Worm (Caenorhabditis elegans) whole organism, L2 larva: ENCODE measurements around the gene F41G3.10.

Experiments
- C34F6.9 ChIP-seq: fragments of 150-350 bp; optimal IDR thresholded peaks from 2 replicates; lab custom pipeline; 2014; ENCODE audit warnings: missing biosample characterization, missing genetic modification characterization
- aly-2 ChIP-seq: fragments of 150-350 bp; optimal IDR thresholded peaks from 2 replicates; lab custom pipeline; 2014; ENCODE audit warnings: missing biosample characterization, missing genetic modification characterization
- lin-13 ChIP-seq: fragments of 150-350 bp; optimal IDR thresholded peaks from 2 replicates; lab custom pipeline; 2014; ENCODE audit warnings: missing biosample characterization, missing genetic modification reagents, missing genetic modification characterization
- lin-39 ChIP-seq: fragments of 150-350 bp; optimal IDR thresholded peaks from 2 replicates; lab custom pipeline; 2014; ENCODE audit warnings: missing biosample characterization, missing genetic modification reagents, missing genetic modification characterization
- lsy-2 ChIP-seq, 2 experiments: fragments of 150-350 bp in 1 of 2; sonication (generic microtip) in 1 of 2; optimal IDR thresholded peaks; 2 replicates each; lab custom pipeline; 2014 to 2017; ENCODE audit warnings: missing biosample characterization in 2 of 2, missing genetic modification characterization in 2 of 2
- nhr-25 ChIP-seq: fragments of 150-350 bp; sonication (generic microtip); optimal IDR thresholded peaks from 3 replicates; lab custom pipeline; 2014; ENCODE audit warnings: missing biosample characterization, missing genetic modification characterization
- peb-1 ChIP-seq: fragments of 150-350 bp; optimal IDR thresholded peaks from 2 replicates; lab custom pipeline; 2014; ENCODE audit warnings: missing biosample characterization, missing genetic modification characterization
- sem-4 ChIP-seq: fragments of 150-350 bp; optimal IDR thresholded peaks from 2 replicates; lab custom pipeline; 2014; ENCODE audit warnings: missing biosample characterization, missing genetic modification reagents, missing genetic modification characterization
- skn-1 ChIP-seq: sonication (generic microtip); optimal IDR thresholded peaks from 2 replicates; lab custom pipeline; 2017; ENCODE audit warnings: missing biosample characterization, missing genetic modification characterization
- sma-3 ChIP-seq: sonication (generic microtip); optimal IDR thresholded peaks from 2 replicates; lab custom pipeline; 2016; ENCODE audit warnings: missing genetic modification reagents, missing genetic modification characterization, missing compliant biosample characterization
- snpc-4 ChIP-seq: fragments of 150-350 bp; optimal IDR thresholded peaks from 2 replicates; lab custom pipeline; 2014; ENCODE audit warnings: missing biosample characterization, missing genetic modification characterization
- unc-62 ChIP-seq: fragments of 150-350 bp; optimal IDR thresholded peaks from 2 replicates; lab custom pipeline; 2014; ENCODE audit warnings: missing biosample characterization, missing genetic modification reagents, missing genetic modification characterization
- zag-1 ChIP-seq: fragments of 150-350 bp; optimal IDR thresholded peaks from 2 replicates; lab custom pipeline; 2014; ENCODE audit warnings: missing biosample characterization, missing genetic modification characterization
- ztf-11 ChIP-seq: sonication (generic microtip); optimal IDR thresholded peaks from 2 replicates; lab custom pipeline; 2017; ENCODE audit warnings: missing biosample characterization, missing genetic modification characterization

DNA sequence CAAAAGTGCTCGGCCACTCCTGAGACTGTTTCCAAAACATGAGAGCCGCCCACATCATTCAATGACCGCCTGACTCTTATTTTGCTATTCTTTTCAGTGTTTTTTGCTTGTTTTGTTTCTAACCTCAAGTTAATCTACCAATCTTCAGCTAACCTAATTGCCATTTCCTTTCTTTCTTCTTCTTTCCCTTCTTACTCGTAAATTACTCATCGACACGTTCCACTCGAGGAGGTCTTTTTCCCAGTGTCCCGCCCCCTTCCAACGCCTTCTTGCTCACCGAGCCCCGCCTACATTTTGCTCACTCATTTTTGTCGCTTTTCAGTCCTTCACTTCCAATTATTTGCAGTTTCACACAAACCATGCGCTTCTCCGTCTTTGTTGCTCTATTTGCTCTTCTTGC, 15.4 kb upstream of the F41G3.10 start, which contains the start of gene nlp-50:
- TF ChIP-seq sma-3 (no peak), lin-39 (tag; lab: Kevin White, UChicago) (no peak), C34F6.9 (tag; lab: Kevin White, UChicago) (no peak), ztf-11 (tag; lab: Kevin White, UChicago) (no peak), nhr-25 (tag; lab: Kevin White, UChicago) (no peak), unc-62 (GFP tag; lab: Kevin White, UChicago) (no peak), skn-1 (tag; lab: Kevin White, UChicago) (no peak), zag-1 (tag; lab: Kevin White, UChicago) (no peak), lsy-2 (tag; optimal IDR thresholded peaks at IDR 0.05; lab: Kevin White, UChicago) (no peak), aly-2 (tag; lab: Kevin White, UChicago) (no peak), peb-1 (tag; lab: Kevin White, UChicago) (no peak), snpc-4 (tag; lab: Kevin White, UChicago) (no peak), sem-4 (tag; lab: Kevin White, UChicago) (no peak), lin-13 (GFP tag; lab: Kevin White, UChicago) (no peak)
